Fruit fly (Drosophila melanogaster) whole organism, prepupa: ENCODE results near the gene CG11085.

Source experiments
- Blimp-1 ChIP-seq: fragments of 200-800 bp; sonication (Bioruptor generic); optimal IDR thresholded peaks from 3 replicates; lab custom pipeline; 2017; ENCODE audit warnings: missing biosample characterization, missing genetic modification characterization, mild to moderate bottlenecking, moderate library complexity, missing genetic modification reagents
- CG10631 ChIP-seq: fragments of 200-800 bp; sonication (Bioruptor generic); optimal IDR thresholded peaks from 2 replicates; lab custom pipeline; 2016; ENCODE audit warnings: missing biosample characterization, missing genetic modification characterization
- CG10669 ChIP-seq: fragments of 200-800 bp; sonication (Bioruptor generic); optimal IDR thresholded peaks from 3 replicates; lab custom pipeline; 2018; ENCODE audit warnings: missing biosample characterization, mild to moderate bottlenecking, missing genetic modification characterization, moderate library complexity
- CG11294 ChIP-seq: fragments of 200-800 bp; sonication (Bioruptor generic); IDR thresholded peaks from 2 replicates; pipeline ENCODE4 v1.3.6; 2022; ENCODE audit warnings: missing biosample characterization, missing genetic modification characterization
- CG11762 ChIP-seq: fragments of 200-800 bp; sonication (Bioruptor generic); optimal IDR thresholded peaks from 3 replicates; lab custom pipeline; 2016; ENCODE audit warnings: missing biosample characterization, missing genetic modification characterization; ENCODE audit not compliant: insufficient read depth
- CG15336 ChIP-seq: fragments of 200-800 bp; sonication (Bioruptor generic); IDR thresholded peaks from 2 replicates; pipeline ENCODE4 v1.3.6; 2022; ENCODE audit warnings: missing biosample characterization, missing genetic modification characterization
- CG16779 ChIP-seq: fragments of 200-800 bp; sonication (Bioruptor generic); optimal IDR thresholded peaks from 3 replicates; lab custom pipeline; 2017; ENCODE audit warnings: missing biosample characterization, mild to moderate bottlenecking, missing genetic modification characterization
- CG3032 ChIP-seq: fragments of 200-800 bp; optimal IDR thresholded peaks from 2 replicates; lab custom pipeline; 2019; ENCODE audit warnings: missing biosample characterization, mild to moderate bottlenecking, missing genetic modification characterization, moderate library complexity
- CG31627 ChIP-seq: fragments of 200-800 bp; sonication (Bioruptor generic); optimal IDR thresholded peaks from 3 replicates; lab custom pipeline; 2016; ENCODE audit warnings: missing biosample characterization, missing genetic modification characterization
- CG32006 ChIP-seq: fragments of 200-800 bp; sonication (Bioruptor generic); optimal IDR thresholded peaks from 3 replicates; lab custom pipeline; 2017; ENCODE audit warnings: missing biosample characterization, mild to moderate bottlenecking, missing genetic modification characterization
- CG4318 ChIP-seq: fragments of 200-800 bp; sonication (Bioruptor generic); optimal IDR thresholded peaks from 3 replicates; lab custom pipeline; 2017; ENCODE audit warnings: missing biosample characterization, mild to moderate bottlenecking, missing genetic modification characterization
- CG6163 ChIP-seq: fragments of 200-800 bp; sonication (Bioruptor generic); IDR thresholded peaks from 3 replicates; pipeline ENCODE4 v1.3.6; 2022; ENCODE audit warnings: missing biosample characterization, missing genetic modification characterization
- CG6276 ChIP-seq: fragments of 200-800 bp; sonication (Bioruptor generic); optimal IDR thresholded peaks from 2 replicates; lab custom pipeline; 2017; ENCODE audit warnings: missing biosample characterization, mild to moderate bottlenecking, missing genetic modification characterization
- CG6792 ChIP-seq: fragments of 200-800 bp; sonication (Bioruptor generic); optimal IDR thresholded peaks from 3 replicates; lab custom pipeline; 2016; ENCODE audit warnings: missing biosample characterization, missing genetic modification characterization
- CG6808 ChIP-seq: fragments of 200-800 bp; sonication (Bioruptor generic); optimal IDR thresholded peaks from 3 replicates; lab custom pipeline; 2017; ENCODE audit warnings: missing biosample characterization, missing genetic modification characterization, mild to moderate bottlenecking, moderate library complexity, missing genetic modification reagents
- CG6854 ChIP-seq: fragments of 200-800 bp; sonication (Bioruptor generic); optimal IDR thresholded peaks from 2 replicates; lab custom pipeline; 2017; ENCODE audit warnings: missing biosample characterization, mild to moderate bottlenecking, missing genetic modification characterization
- CG7368 ChIP-seq: fragments of 200-800 bp; sonication (Bioruptor generic); optimal IDR thresholded peaks from 3 replicates; lab custom pipeline; 2016; ENCODE audit warnings: missing biosample characterization, missing genetic modification characterization
- CG8632 ChIP-seq: fragments of 200-800 bp; sonication (Bioruptor generic); optimal IDR thresholded peaks from 3 replicates; lab custom pipeline; 2016; ENCODE audit warnings: missing biosample characterization, missing genetic modification characterization
- CG9139 ChIP-seq: fragments of 200-800 bp; sonication (Bioruptor generic); optimal IDR thresholded peaks from 3 replicates; lab custom pipeline; 2017; ENCODE audit warnings: missing biosample characterization, mild to moderate bottlenecking, missing genetic modification characterization
- Eip75B ChIP-seq: fragments of 200-800 bp; sonication (Bioruptor generic); optimal IDR thresholded peaks from 3 replicates; lab custom pipeline; 2016; ENCODE audit warnings: missing biosample characterization, missing genetic modification characterization
- Eip78C ChIP-seq: fragments of 200-800 bp; sonication (Bioruptor generic); peaks from one replicate; lab custom pipeline; 2016; ENCODE audit warnings: missing biosample characterization, missing genetic modification characterization
- Eip93F ChIP-seq: fragments of 200-800 bp; sonication (Bioruptor generic); optimal IDR thresholded peaks from 2 replicates; lab custom pipeline; 2016; ENCODE audit warnings: missing biosample characterization, mild to moderate bottlenecking, missing genetic modification characterization
- Ets21C ChIP-seq: fragments of 200-800 bp; sonication (Bioruptor generic); optimal IDR thresholded peaks from 3 replicates; lab custom pipeline; 2016; ENCODE audit warnings: missing biosample characterization, missing genetic modification characterization
- Ets96B ChIP-seq: fragments of 200-800 bp; optimal IDR thresholded peaks from 2 replicates; lab custom pipeline; 2019; ENCODE audit warnings: missing biosample characterization, mild to moderate bottlenecking, missing genetic modification characterization, moderate library complexity
- Gug ChIP-seq: fragments of 200-800 bp; sonication (Bioruptor generic); IDR thresholded peaks from 2 replicates; pipeline ENCODE4 v1.3.6; 2022; ENCODE audit warnings: missing biosample characterization, missing genetic modification characterization
- Hr39 ChIP-seq: fragments of 200-800 bp; sonication (Bioruptor generic); optimal IDR thresholded peaks from 2 replicates; lab custom pipeline; 2016; ENCODE audit warnings: missing biosample characterization, missing genetic modification characterization
- Lpt ChIP-seq: fragments of 200-800 bp; sonication (Bioruptor generic); optimal IDR thresholded peaks from 3 replicates; lab custom pipeline; 2016; ENCODE audit warnings: missing biosample characterization, missing genetic modification characterization
- Met ChIP-seq: fragments of 200-800 bp; sonication (Bioruptor generic); optimal IDR thresholded peaks from 3 replicates; lab custom pipeline; 2016; ENCODE audit warnings: missing biosample characterization, missing genetic modification characterization
- OdsH ChIP-seq: fragments of 200-800 bp; sonication (Bioruptor generic); optimal IDR thresholded peaks from 3 replicates; lab custom pipeline; 2016; ENCODE audit warnings: missing biosample characterization, missing genetic modification characterization
- Smox ChIP-seq: fragments of 200-800 bp; sonication (Bioruptor generic); optimal IDR thresholded peaks from 3 replicates; lab custom pipeline; 2016; ENCODE audit warnings: missing biosample characterization, missing genetic modification characterization
- Sox102F ChIP-seq: fragments of 200-800 bp; sonication (Bioruptor generic); optimal IDR thresholded peaks from 2 replicates; lab custom pipeline; 2016; ENCODE audit warnings: missing biosample characterization, mild to moderate bottlenecking, missing genetic modification characterization
- acj6 ChIP-seq: fragments of 200-800 bp; sonication (Bioruptor generic); optimal IDR thresholded peaks from 3 replicates; lab custom pipeline; 2016; ENCODE audit warnings: missing biosample characterization, missing genetic modification characterization
- cyc ChIP-seq: fragments of 200-800 bp; sonication (Bioruptor generic); optimal IDR thresholded peaks from 3 replicates; lab custom pipeline; 2016; ENCODE audit warnings: missing biosample characterization, missing genetic modification characterization
- dsx ChIP-seq: fragments of 200-800 bp; optimal IDR thresholded peaks from 3 replicates; lab custom pipeline; 2019; ENCODE audit warnings: missing biosample characterization, mild to moderate bottlenecking, missing genetic modification characterization, moderate library complexity; ENCODE audit not compliant: poor library complexity, severe bottlenecking
- esn ChIP-seq: fragments of 200-800 bp; sonication (Bioruptor generic); optimal IDR thresholded peaks from 2 replicates; lab custom pipeline; 2016; ENCODE audit warnings: missing biosample characterization, mild to moderate bottlenecking, missing genetic modification characterization, moderate library complexity
- fd59A ChIP-seq: fragments of 200-800 bp; sonication (Bioruptor generic); optimal IDR thresholded peaks from 2 replicates; lab custom pipeline; 2017; ENCODE audit warnings: missing biosample characterization, mild to moderate bottlenecking, missing genetic modification characterization, missing genetic modification reagents
- fd85E ChIP-seq: fragments of 200-800 bp; sonication (Bioruptor generic); optimal IDR thresholded peaks from 3 replicates; lab custom pipeline; 2016; ENCODE audit warnings: missing biosample characterization, missing genetic modification characterization
- fkh ChIP-seq: fragments of 200-800 bp; sonication (Bioruptor generic); optimal IDR thresholded peaks from 3 replicates; lab custom pipeline; 2017; ENCODE audit warnings: missing biosample characterization, mild to moderate bottlenecking, missing genetic modification characterization, moderate library complexity
- lz ChIP-seq: fragments of 200-800 bp; sonication (Bioruptor generic); optimal IDR thresholded peaks from 3 replicates; lab custom pipeline; 2016; ENCODE audit warnings: missing biosample characterization, missing genetic modification characterization
- net ChIP-seq: fragments of 200-800 bp; sonication (Bioruptor generic); optimal IDR thresholded peaks from 3 replicates; lab custom pipeline; 2016; ENCODE audit warnings: missing biosample characterization, missing genetic modification characterization
- pdm3 ChIP-seq: fragments of 200-800 bp; sonication (Bioruptor generic); optimal IDR thresholded peaks from 3 replicates; lab custom pipeline; 2016; ENCODE audit warnings: missing biosample characterization, missing genetic modification characterization
- salr ChIP-seq, 2 experiments: fragments of 200-800 bp; sonication (Bioruptor generic); optimal IDR thresholded peaks; 3 replicates each; lab custom pipeline; 2016 to 2018; ENCODE audit warnings: missing biosample characterization in 2 of 2, missing genetic modification characterization in 2 of 2, mild to moderate bottlenecking in 1 of 2
- spab ChIP-seq: fragments of 200-800 bp; sonication (Bioruptor generic); optimal IDR thresholded peaks from 2 replicates; lab custom pipeline; 2017; ENCODE audit warnings: missing biosample characterization, mild to moderate bottlenecking, missing genetic modification characterization, missing genetic modification reagents
- ss ChIP-seq, 2 experiments: fragments of 200-800 bp; sonication (Bioruptor generic); optimal IDR thresholded peaks; 2 replicates in 1 of 2; 3 replicates in 1 of 2; lab custom pipeline; 2017 to 2018; ENCODE audit warnings: mild to moderate bottlenecking in 2 of 2, missing biosample characterization in 2 of 2, missing genetic modification characterization in 2 of 2, moderate library complexity in 1 of 2
- svp ChIP-seq: fragments of 200-800 bp; sonication (Bioruptor generic); peaks from one replicate; lab custom pipeline; 2016; ENCODE audit warnings: missing biosample characterization, missing genetic modification characterization
- vri ChIP-seq: fragments of 200-800 bp; sonication (Bioruptor generic); optimal IDR thresholded peaks from 3 replicates; lab custom pipeline; 2016; ENCODE audit warnings: missing biosample characterization, mild to moderate bottlenecking, missing genetic modification characterization

Gene CG11085

DNA sequence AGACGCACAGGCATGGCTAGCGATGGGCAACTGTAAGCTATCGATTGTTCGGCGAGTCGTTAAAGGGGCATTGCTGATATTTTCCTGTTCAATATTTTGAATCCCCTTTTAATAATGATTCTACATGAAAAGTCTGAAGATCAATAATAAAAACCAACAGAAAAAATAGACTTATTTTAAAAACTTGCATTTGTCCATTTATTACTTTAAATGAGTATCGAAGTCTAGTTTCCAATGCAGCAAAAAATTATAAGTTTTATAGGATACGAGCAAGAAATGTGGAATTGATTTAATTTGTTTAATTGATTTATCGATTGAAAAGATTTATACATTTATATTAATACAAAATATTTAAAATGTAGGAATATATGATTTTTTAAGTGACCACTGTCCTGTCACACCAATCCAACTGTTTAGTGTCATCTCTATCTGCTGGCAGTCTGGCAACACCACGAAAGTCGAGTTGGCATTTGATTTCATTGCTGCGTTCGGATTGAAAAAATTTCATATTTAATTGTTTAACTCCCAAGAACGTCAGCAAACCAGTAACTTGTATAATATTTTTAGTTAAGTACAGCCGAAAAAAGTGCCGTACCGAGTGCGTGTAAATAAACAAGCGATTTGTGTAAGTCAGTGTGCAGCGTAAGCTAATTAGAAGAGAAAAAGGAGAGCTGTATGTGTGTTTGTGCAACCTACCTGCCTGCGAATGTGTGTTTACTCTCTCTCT lies 20.3 kb upstream of the CG11085 start, which contains the start of the genes CG1824 and Sec16 (continued):
- TF ChIP-seq Eip93F (GFP tag; lab: Kevin White, UChicago) (no peak), Eip75B (GFP tag; lab: Kevin White, UChicago) (no peak), ss (GFP tag; optimal IDR thresholded peaks at IDR 0.05; lab: Kevin White, UChicago) (peak in 1 of 2 experiments; percentile 1), CG10669 (GFP tag; lab: Kevin White, UChicago) (peak; percentile 1), Hr39 (peak; percentile 36), CG11762 (GFP tag; lab: Kevin White, UChicago) (no peak), cyc (peak; percentile 25), CG11294 (GFP tag; lab: Robert Waterston, UW) (no peak), CG32006 (GFP tag; lab: Kevin White, UChicago) (peak; percentile 47), net (GFP tag; lab: Kevin White, UChicago) (peak; percentile 7), fd59A (GFP tag; lab: Kevin White, UChicago) (peak; percentile 2), CG6792 (no peak), Blimp-1 (GFP tag; lab: Kevin White, UChicago) (no peak), Lpt (no peak), Gug (GFP tag; lab: Robert Waterston, UW) (no peak), lz (peak; percentile 26), CG6276 (GFP tag; lab: Kevin White, UChicago) (no peak), esn (peak; percentile 41), Smox (GFP tag; lab: Kevin White, UChicago) (peak; percentile 5), CG16779 (tag; lab: Kevin White, UChicago) (no peak), CG7368 (GFP tag; lab: Kevin White, UChicago) (peak; percentile 7), acj6 (GFP tag; lab: Kevin White, UChicago) (peak; percentile 52), CG15336 (no peak), Eip78C (GFP tag; lab: Kevin White, UChicago) (peak; percentile 48), CG8632 (GFP tag; lab: Kevin White, UChicago) (no peak), CG6854 (GFP tag; lab: Kevin White, UChicago) (no peak), fd85E (GFP tag; lab: Kevin White, UChicago) (no peak), CG4318 (no peak), Sox102F (no peak), pdm3 (peak; percentile 39), CG31627 (peak; percentile 41), CG10631 (GFP tag; lab: Kevin White, UChicago) (peak; percentile 70), CG6808 (GFP tag; lab: Kevin White, UChicago) (peak; percentile 23), OdsH (GFP tag; lab: Kevin White, UChicago) (peak; percentile 50), dsx (GFP tag; lab: Kevin White, UChicago) (no peak), svp (GFP tag; lab: Kevin White, UChicago) (peak; percentile 41), Ets21C (GFP tag; lab: Kevin White, UChicago) (no peak), vri (peak; percentile 43)

DNA sequence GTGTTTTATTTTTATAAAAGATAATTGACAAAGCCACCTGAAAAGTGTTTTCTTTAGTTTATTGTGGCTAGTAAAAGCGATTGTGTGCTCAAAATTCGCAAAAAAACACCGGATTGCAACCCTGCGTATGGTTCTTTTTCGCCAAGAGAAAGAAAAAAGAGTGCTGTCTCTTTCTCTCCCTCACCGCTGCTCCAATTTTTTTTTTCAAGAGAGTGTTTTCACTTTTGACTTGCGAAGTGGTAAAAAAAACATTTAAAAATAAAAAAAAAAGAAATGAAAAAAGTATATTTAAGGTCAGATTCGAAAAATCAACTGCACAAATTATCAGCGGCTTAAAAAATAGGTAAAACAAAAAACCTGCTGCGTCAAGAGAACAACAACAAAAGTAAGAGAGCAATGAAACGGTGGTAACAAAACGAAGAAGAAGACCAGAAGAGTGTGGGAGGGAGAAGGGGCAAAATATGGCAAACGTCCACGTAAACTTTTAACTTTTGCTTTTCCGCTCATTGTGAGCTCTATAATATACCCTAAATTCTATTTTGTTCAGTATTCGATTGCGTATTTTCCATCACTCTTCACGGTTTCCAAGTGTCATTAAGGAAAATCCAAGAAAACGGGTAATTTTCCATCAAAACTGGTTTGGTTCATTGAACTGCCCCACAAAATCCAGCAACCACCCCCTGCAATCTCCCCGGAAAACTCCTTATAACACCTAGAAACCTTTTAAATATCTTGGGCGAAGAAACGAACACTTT lies 19.6 kb upstream of the CG11085 start:
- TF ChIP-seq spab (GFP tag; lab: Kevin White, UChicago) (no peak), CG6163 (GFP tag; lab: Robert Waterston, UW) (peak; percentile 63; the same call in 2 of the 3 replicates), CG6276 (GFP tag; lab: Kevin White, UChicago) (peak; percentile 63), CG3032 (tag; lab: Kevin White, UChicago) (peak; percentile 11), CG10631 (GFP tag; lab: Kevin White, UChicago) (no peak), fd85E (GFP tag; lab: Kevin White, UChicago) (no peak), CG10669 (GFP tag; lab: Kevin White, UChicago) (no peak), Hr39 (no peak), Eip93F (GFP tag; lab: Kevin White, UChicago) (no peak), CG6854 (GFP tag; lab: Kevin White, UChicago) (peak; percentile 90), CG7368 (GFP tag; lab: Kevin White, UChicago) (no peak), svp (GFP tag; lab: Kevin White, UChicago) (peak; percentile 98), Blimp-1 (GFP tag; lab: Kevin White, UChicago) (peak; percentile 66), Met (GFP tag; lab: Kevin White, UChicago) (no peak), vri (peak; percentile 79), Ets96B (peak; percentile 11), fkh (GFP tag; lab: Kevin White, UChicago) (peak; percentile 18), CG6808 (GFP tag; lab: Kevin White, UChicago) (no peak), CG11762 (GFP tag; lab: Kevin White, UChicago) (no peak), Gug (GFP tag; lab: Robert Waterston, UW) (no peak), dsx (GFP tag; lab: Kevin White, UChicago) (no peak), salr (GFP tag; optimal IDR thresholded peaks at IDR 0.05; lab: Kevin White, UChicago) (no peak), CG9139 (GFP tag; lab: Kevin White, UChicago) (no peak)
